Fruit fly (Drosophila melanogaster) ovary, adult (tissue): Measurements from ENCODE around the gene CG11563.

Source experiments
- CG17801 ChIP-seq: fragments of 200-800 bp; optimal IDR thresholded peaks from 2 replicates; lab custom pipeline; 2019; ENCODE audit warnings: missing biosample characterization, mild to moderate bottlenecking, missing genetic modification characterization, moderate library complexity; ENCODE audit not compliant: partially characterized antibody

Gene CG11563

DNA sequence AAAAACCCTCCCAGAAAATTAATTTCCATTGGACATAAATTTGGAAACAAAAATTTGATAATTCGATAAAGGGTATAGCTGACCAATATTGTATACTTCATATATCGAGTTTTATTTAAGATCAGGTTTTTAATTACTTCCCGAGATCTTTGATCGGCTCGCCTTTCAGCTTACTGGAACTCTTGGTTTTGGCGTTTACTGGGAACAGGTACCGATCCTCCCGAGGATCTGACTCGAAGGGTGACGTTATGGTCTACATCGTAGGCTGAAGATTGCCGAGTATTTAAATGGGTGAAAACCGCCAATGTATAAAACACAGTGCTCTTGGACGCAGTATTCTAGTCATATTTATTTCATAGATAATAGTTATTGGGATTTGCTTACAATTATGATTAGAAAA, 28.6 kb upstream of the CG11563 start, which contains the start of gene CG42693:
TSS of gene CG42693 (minus strand) at position 101 of the 400 bp plus-strand sequence.
- TF ChIP-seq CG17801 (GFP tag; lab: Kevin White, UChicago) = no peak

DNA sequence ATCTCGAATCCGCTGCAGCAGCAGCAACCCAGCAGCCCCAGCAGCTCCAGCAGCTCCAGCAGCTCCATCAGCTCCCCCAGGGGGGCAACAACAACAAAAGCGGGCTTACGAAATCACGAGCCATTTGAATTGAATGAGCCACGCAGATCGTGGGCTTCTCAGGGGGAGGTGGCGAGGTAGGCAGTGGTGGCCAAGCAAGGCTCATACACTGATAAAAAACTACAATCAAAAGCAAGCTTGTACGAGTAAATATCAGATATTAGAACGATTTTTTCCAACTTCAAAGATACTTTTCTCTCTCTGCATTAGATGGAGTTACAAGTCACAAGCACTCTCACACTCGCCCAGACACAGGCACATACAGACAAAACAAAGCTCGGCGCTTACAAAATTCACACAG, 27.7 kb upstream of the CG11563 start:
- no peak for TF ChIP-seq CG17801 (GFP tag; lab: Kevin White, UChicago)

DNA sequence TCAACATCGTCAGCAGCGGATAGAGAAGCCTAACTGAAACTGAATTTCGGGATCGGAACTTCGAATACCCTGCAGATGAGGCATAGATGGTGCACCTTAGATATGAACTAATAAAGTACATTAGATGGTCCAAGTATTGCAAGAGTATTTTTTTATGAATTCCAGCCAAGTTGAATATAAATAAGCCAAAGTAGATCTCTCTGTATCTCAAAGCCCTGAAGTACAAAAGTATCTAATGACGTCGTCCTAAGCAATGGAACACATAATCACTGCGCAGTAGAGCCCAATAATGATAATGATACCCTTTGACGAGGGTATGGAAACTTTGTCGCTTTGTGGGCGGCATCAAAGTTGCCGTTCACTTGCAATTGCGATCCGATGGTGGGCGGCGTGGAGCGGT, 27.1 kb upstream of the CG11563 start:
- no peak for TF ChIP-seq CG17801 (GFP tag; lab: Kevin White, UChicago)

DNA sequence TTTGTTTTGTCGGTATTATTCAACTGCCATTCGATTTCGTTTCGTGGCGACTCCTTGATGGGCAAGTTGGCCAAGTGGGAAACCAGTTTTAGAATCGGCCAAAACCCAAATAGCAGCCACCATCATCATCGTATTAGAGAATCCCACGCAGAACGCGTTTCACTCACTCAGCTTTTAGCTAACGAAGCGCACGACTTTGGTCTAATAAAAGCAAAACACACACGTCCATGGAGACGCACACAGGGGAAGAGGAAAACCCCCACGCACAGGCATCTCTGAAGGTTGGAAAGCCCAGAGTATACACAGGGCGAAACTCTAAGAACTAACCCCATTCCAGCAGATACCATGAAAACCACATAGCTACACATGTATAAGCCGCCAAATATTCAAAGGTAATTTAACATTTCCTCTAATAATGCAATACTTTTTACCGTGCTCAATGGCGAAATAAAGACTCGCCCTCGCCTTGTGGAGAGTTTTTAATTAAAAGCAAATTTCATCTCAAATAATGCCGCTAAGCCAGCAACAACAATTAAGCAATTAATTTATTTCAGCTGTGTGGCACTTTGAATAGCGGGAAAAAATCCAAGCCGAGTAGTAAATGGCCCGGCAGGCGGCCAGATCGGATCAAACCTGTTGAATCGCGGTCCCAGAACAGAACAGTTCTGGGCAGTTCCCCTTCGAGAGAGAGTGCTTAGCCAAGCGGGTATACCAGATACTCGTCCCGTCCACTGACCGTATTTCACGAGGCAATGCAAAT, 25.4 kb upstream of the CG11563 start:
- no peak for TF ChIP-seq CG17801 (GFP tag; lab: Kevin White, UChicago)

DNA sequence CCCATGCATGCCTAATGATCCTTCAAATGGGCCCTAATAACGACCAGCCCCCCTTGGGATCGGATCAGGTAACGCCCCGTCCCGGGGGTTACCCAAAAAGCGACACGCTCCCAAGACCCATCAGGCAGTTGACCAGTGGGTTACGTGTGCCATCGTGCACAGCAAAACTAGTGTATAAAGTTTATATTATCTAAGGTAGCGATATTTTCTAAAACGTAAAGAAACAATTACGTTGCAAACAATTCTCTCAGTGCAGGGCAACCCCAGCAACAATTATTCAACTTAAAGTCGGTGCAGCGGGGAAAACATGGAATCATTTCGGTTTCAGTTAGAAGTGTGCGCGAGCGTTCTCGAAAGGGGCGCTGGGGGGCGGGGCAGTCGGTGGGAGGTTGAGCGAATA, 24.2 kb upstream of the CG11563 start:
- no peak for TF ChIP-seq CG17801 (GFP tag; lab: Kevin White, UChicago)

DNA sequence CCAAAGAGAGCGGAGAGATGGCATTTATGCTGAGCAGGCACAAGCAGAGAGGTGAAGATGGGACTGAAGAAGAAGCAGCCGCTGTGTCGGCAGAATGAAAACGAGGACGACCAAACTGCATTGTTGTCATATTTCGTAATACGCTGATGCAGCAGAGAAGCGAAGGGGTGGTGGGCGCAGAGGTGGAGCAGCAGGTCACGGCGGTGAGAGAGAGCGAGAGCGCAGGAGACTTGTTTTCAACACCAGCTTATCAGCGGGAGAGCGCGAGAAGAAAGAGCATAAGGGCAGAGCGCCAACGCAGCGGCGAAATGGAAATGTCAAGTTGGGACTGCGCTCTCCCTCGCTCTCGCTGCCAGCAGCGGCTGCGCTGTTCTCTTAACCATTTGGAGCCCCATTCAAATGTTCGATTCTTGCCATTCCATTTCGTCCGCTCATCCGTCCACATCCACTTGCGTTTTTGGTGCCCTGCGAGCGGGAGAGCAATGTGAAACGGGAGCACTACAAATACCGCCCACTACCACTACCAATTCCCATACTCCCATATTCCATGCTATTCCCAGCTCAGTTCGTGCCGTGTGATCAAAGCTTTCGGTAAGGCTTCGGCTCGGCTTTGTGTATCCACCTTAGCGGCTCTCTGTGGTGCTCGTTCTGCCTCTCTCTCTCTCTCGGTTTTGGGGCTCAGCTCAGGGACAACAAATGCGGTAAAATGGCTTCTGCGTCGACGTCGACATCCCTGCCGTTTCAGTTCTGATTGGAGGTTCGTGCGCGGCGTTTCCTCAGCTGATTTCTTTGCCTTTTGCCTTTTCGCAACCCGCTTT, 23.3 kb upstream of the CG11563 start, which contains the start of gene ttk:
TSS of gene ttk (plus strand) at position 562 of the 818 bp plus-strand sequence.
- peak; percentile 64 for TF ChIP-seq CG17801 (GFP tag; lab: Kevin White, UChicago)

DNA sequence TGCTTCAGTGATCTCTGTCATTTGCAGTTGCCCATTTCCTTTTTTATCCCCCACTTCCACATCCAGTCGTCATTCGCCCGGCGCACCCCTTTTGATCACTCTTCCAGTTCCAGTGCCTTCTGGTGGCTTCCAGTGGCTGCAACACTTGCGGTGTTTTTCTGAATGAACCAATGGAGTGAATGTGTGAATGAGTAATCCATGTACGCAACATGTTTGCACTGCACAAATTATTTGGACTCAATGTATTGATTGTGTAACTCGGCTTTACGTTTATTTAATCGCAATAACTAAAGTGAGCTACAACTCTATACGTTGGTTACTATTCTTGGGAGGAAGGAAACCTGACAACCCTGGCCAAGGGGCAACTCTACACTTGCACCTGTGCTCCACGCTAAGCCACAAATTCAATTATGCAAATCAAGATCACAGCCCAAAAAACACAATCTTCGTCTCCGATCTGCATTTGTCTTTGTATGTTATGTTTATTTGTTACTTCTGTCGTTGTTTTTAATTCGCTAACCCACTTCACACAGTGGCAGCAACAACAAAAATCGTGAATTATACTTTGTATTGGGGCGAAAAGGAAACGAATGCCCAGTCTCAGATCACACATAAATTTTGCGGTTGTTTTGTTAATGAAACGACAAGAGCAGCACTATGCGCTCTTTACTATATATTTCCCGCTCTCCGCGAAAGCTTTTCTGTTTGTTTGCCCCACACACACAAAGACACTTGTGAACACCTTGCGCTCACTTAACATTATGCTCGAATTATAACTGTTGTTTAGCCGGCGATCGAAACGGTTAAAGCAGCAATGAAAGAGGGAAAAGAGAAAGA, 21.7 kb upstream of the CG11563 start:
- TF ChIP-seq CG17801 (GFP tag; lab: Kevin White, UChicago) = no peak

DNA sequence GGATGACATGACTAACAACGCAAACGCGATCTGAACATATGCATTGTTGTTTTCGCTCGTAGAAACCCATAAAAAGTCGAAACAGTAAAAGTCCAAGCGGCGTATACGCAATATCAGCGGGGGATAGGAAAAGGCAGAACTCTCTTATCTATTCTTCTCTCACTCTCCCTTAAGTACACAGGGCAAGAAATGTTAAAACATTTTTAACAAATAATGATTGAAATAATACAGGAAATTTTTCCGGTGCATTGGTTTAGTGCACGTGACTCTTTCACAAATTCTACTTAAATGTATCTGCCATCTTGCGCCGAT, 21.2 kb upstream of the CG11563 start:
- no peak for TF ChIP-seq CG17801 (GFP tag; lab: Kevin White, UChicago)

DNA sequence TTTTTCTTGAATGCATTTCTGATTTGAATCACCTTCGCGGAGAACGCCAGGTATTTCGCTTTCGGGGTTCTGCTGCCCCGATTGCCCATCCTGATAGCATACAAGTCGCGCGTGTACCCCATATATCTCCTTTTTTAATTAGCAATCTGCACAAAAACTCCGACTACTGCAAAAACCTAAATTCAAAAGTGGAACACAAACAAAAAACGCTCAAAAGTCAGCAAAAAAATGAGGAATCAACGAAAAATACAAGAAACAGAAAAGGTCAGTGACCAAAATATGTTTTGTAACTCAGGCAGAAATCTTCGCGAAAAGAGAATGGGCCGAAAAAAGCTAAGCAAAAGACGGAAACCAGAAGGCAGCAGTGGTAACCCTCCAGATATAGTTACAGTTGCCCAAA, 20.6 kb upstream of the CG11563 start:
- TF ChIP-seq CG17801 (GFP tag; lab: Kevin White, UChicago) = no peak

DNA sequence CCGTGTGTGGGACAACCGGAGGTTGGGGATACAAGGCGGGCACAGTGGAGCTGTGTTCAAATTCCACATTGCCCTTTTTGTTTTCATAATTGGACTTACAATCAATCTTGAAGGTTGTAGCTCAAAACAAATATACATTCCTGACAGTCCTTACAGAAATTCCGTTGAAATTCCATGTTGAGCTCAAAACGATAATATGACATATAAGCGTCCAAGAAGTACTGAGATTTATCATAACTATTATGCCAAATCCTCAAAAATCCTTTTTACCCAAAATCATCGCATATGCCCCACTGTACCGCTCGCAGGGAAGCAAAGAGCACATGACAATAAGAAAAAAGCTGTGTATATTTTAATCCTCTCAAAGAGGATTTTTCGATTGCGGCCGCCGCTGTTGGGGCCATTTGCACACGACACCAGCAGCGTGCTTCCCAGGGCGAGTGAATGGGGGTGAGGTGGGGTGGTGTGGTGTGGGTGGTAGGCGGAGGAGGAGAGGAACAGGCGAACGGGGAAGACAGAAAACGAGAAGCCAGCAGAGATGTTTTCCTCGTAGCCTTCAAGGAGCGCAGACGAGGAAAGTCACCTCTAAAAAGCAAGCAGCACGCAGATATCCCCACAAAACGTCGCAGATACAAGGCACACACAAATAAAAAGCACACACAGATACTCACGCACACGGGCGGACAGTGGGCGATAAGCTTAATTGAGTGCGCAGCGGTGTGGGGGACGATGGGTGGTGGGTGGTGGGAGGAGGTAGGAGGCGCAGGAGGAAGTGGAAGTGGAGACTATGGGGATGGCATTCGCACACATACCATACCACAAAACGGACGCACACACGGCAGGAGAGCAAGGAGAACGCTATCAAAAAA, 19.3 kb upstream of the CG11563 start:
- TF ChIP-seq CG17801 (GFP tag; lab: Kevin White, UChicago) = no peak

DNA sequence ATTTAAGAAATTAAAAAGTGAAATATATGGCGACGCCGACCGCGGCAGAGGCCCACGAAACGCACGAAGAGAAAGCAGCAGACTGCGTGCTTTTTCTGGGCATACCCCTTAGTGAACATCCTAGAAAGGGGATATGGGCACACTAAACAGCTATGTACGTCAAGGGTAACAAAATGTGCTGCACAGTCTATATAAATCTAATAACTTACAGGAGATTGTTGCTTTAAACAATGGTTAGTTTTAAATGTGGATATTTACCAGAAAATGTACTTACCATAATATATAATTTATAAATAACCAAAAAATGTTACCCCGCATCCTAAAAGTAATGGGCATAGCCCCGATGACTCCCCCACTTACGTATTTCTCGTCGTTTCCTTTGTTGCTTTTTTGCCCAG, 18.7 kb upstream of the CG11563 start:
- TF ChIP-seq CG17801 (GFP tag; lab: Kevin White, UChicago) = no peak

DNA sequence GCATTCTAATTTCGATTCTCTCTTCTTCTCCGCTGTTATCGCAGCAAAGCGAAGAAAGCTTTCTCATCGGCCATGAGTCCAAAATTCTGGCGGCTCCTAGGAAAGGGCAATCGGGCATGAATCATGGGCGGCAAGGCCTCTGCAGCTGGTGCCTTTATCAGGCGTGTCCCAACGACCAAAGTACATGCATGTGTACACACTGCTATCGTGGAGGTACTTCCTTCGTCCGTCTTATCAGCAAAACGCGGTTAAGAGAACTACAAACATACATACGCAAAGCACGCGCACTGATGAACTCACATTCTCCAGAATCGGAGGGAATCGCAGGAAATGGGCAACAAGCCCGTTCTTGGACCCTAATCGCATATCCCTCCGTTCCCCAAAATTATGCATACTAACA, 17.9 kb upstream of the CG11563 start:
- no peak for TF ChIP-seq CG17801 (GFP tag; lab: Kevin White, UChicago)

DNA sequence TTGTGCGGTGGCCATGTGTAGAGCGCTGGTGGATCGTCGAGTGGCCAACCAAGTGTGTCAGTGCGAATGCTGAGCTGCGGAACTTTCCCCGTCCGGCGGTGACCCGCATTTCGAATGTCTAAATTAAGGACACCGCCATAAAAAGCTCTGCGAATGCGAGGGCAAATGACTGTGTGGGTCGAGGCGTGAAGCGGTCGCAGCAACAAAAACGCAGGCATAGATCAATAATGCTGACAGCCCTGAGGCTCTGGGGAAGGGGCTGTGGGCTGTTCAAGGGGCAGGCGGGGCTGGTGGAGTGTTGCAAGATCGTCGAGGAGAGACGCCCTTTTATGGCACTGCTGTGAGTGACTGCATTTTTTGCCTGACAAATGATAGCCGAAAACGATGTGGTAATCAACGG, 17.3 kb upstream of the CG11563 start:
- no peak for TF ChIP-seq CG17801 (GFP tag; lab: Kevin White, UChicago)

DNA sequence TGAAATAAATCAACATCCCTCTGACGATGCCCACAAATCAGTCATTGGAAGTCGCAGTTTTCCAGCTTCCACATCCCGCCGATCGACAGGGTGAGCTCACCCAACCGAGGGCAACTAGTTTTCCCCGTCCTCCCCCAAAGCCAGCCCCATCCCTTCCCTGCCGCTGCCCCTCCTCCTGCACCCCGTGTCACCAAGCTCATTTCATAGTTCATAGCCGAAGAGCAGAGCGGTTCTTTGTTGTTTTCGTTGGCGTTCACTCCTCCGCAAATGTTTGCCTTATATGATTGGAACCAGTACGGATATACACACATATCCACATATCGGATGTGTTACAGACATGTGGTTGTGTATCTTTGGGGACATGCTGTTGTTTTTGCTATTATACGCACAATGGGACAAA, 16.7 kb upstream of the CG11563 start:
- no peak for TF ChIP-seq CG17801 (GFP tag; lab: Kevin White, UChicago)
